Fruit fly (Drosophila melanogaster) whole organism, embryonic: ENCODE data around the gene Trmt6.

Experiments
- C15 ChIP-seq: fragments of 200-800 bp; sonication (Bioruptor generic); IDR thresholded peaks from 3 replicates; pipeline ENCODE4 v1.3.6; 2022; ENCODE audit warnings: missing biosample characterization, missing genetic modification characterization
- CG10959 ChIP-seq: fragments of 200-800 bp; sonication (Bioruptor generic); IDR thresholded peaks from 2 replicates; pipeline ENCODE4 v1.3.6; 2022; ENCODE audit warnings: missing biosample characterization, missing genetic modification characterization
- CG10979 ChIP-seq: fragments of 200-800 bp; sonication (Bioruptor generic); optimal IDR thresholded peaks from 2 replicates; lab custom pipeline; 2018; ENCODE audit warnings: missing biosample characterization, mild to moderate bottlenecking, missing genetic modification characterization, moderate library complexity
- CG13287 ChIP-seq: fragments of 200-800 bp; sonication (Bioruptor generic); IDR thresholded peaks from 2 replicates; pipeline ENCODE4 v1.3.6; 2022; ENCODE audit warnings: missing biosample characterization, missing genetic modification characterization; ENCODE audit not compliant: partially characterized antibody
- CG15073 ChIP-seq: fragments of 200-800 bp; sonication (Bioruptor generic); optimal IDR thresholded peaks from 2 replicates; lab custom pipeline; 2016; ENCODE audit warnings: missing biosample characterization, missing genetic modification characterization
- CG15514 ChIP-seq: fragments of 200-800 bp; sonication (Bioruptor generic); optimal IDR thresholded peaks from 3 replicates; lab custom pipeline; 2017; ENCODE audit warnings: missing biosample characterization, missing genetic modification characterization, mild to moderate bottlenecking, moderate library complexity, missing genetic modification reagents
- CG17328 ChIP-seq: fragments of 200-800 bp; sonication (Bioruptor generic); IDR thresholded peaks from 2 replicates; pipeline ENCODE4 v1.3.6; 2022; ENCODE audit warnings: missing biosample characterization, missing genetic modification characterization
- CG17802 ChIP-seq: fragments of 200-800 bp; sonication (Bioruptor generic); optimal IDR thresholded peaks from 2 replicates; lab custom pipeline; 2018; ENCODE audit warnings: missing biosample characterization, mild to moderate bottlenecking, missing genetic modification characterization, moderate library complexity
- CG18476 ChIP-seq: fragments of 200-800 bp; sonication (Bioruptor generic); optimal IDR thresholded peaks from 2 replicates; lab custom pipeline; 2016; ENCODE audit warnings: missing biosample characterization, mild to moderate bottlenecking, missing genetic modification characterization
- CG18599 ChIP-seq: fragments of 200-800 bp; sonication (Bioruptor generic); optimal IDR thresholded peaks from 3 replicates; lab custom pipeline; 2017; ENCODE audit warnings: missing biosample characterization, missing genetic modification characterization, mild to moderate bottlenecking, moderate library complexity, missing genetic modification reagents
- CG2129 ChIP-seq: fragments of 200-800 bp; sonication (Bioruptor generic); IDR thresholded peaks from 2 replicates; pipeline ENCODE4 v1.3.6; 2022; ENCODE audit warnings: missing biosample characterization, missing genetic modification characterization; ENCODE audit not compliant: partially characterized antibody
- CG2712 ChIP-seq: fragments of 200-800 bp; optimal IDR thresholded peaks from 3 replicates; lab custom pipeline; 2019; ENCODE audit warnings: missing biosample characterization, mild to moderate bottlenecking, missing genetic modification characterization, moderate library complexity
- CG30020 ChIP-seq: fragments of 200-800 bp; optimal IDR thresholded peaks from 2 replicates; lab custom pipeline; 2019; ENCODE audit warnings: missing biosample characterization, mild to moderate bottlenecking, missing genetic modification characterization, moderate library complexity
- CG7357 ChIP-seq: fragments of 200-800 bp; sonication (Bioruptor generic); IDR thresholded peaks from 3 replicates; pipeline ENCODE4 v1.3.6; 2022; ENCODE audit warnings: missing biosample characterization, missing genetic modification characterization
- CG7839 ChIP-seq: fragments of 200-800 bp; sonication (Bioruptor generic); optimal IDR thresholded peaks from 3 replicates; lab custom pipeline; 2018; ENCODE audit warnings: missing biosample characterization, mild to moderate bottlenecking, missing genetic modification characterization, moderate library complexity
- CG8388 ChIP-seq: fragments of 200-800 bp; sonication (Bioruptor generic); optimal IDR thresholded peaks from 2 replicates; lab custom pipeline; 2019; ENCODE audit warnings: missing biosample characterization, mild to moderate bottlenecking, missing genetic modification characterization, moderate library complexity
- CG8924 ChIP-seq: fragments of 200-800 bp; optimal IDR thresholded peaks from 3 replicates; lab custom pipeline; 2019; ENCODE audit warnings: missing biosample characterization, mild to moderate bottlenecking, missing genetic modification characterization, moderate library complexity
- CoRest ChIP-seq: fragments of 200-800 bp; sonication (Bioruptor generic); optimal IDR thresholded peaks from 3 replicates; lab custom pipeline; 2018; ENCODE audit warnings: missing biosample characterization, mild to moderate bottlenecking, missing genetic modification characterization, moderate library complexity
- D ChIP-seq, 2 experiments: fragments of 200-800 bp in 1 of 2; fragments of >200 bp in 1 of 2; sonication (Bioruptor generic) in 1 of 2; optimal IDR thresholded peaks; 2 replicates in 1 of 2; 3 replicates in 1 of 2; lab custom pipeline; 2017; ENCODE audit warnings: mild to moderate bottlenecking in 1 of 2, missing biosample characterization in 1 of 2, missing genetic modification characterization in 1 of 2, missing genetic modification reagents in 1 of 2
- Fer1 ChIP-seq: fragments of 200-800 bp; sonication (Bioruptor generic); optimal IDR thresholded peaks from 2 replicates; lab custom pipeline; 2017; ENCODE audit warnings: missing biosample characterization, mild to moderate bottlenecking, missing genetic modification characterization
- Fer2 ChIP-seq: fragments of 200-800 bp; sonication (Bioruptor generic); optimal IDR thresholded peaks from 2 replicates; lab custom pipeline; 2018; ENCODE audit warnings: missing biosample characterization, mild to moderate bottlenecking, missing genetic modification characterization, moderate library complexity
- H2.0 ChIP-seq: fragments of 200-800 bp; sonication (Bioruptor generic); IDR thresholded peaks from 2 replicates; pipeline ENCODE4 v1.3.6; 2022; ENCODE audit warnings: missing biosample characterization, missing genetic modification characterization
- HLH54F ChIP-seq: fragments of 200-800 bp; sonication (Bioruptor generic); optimal IDR thresholded peaks from 3 replicates; lab custom pipeline; 2016; ENCODE audit warnings: missing biosample characterization, missing genetic modification characterization
- Hey ChIP-seq: fragments of 200-800 bp; sonication (Bioruptor generic); optimal IDR thresholded peaks from 3 replicates; lab custom pipeline; 2018; ENCODE audit warnings: missing biosample characterization, mild to moderate bottlenecking, missing genetic modification characterization
- Hr51 ChIP-seq, 2 experiments: fragments of 200-800 bp; sonication (Bioruptor generic); optimal IDR thresholded peaks; 2 replicates in 1 of 2; 3 replicates in 1 of 2; lab custom pipeline; 2016 to 2018; ENCODE audit warnings: missing biosample characterization in 2 of 2, missing genetic modification characterization in 2 of 2, mild to moderate bottlenecking in 1 of 2, moderate library complexity in 1 of 2
- MESR4 ChIP-seq: fragments of 200-800 bp; sonication (Bioruptor generic); optimal IDR thresholded peaks from 2 replicates; lab custom pipeline; 2018; ENCODE audit warnings: missing biosample characterization, mild to moderate bottlenecking, missing genetic modification characterization, moderate library complexity
- Mes4 ChIP-seq: fragments of 200-800 bp; sonication (Bioruptor generic); optimal IDR thresholded peaks from 2 replicates; lab custom pipeline; 2016; ENCODE audit warnings: missing biosample characterization, missing genetic modification characterization
- Nf-YB ChIP-seq: fragments of 200-800 bp; sonication (Bioruptor generic); optimal IDR thresholded peaks from 3 replicates; lab custom pipeline; 2019; ENCODE audit warnings: missing biosample characterization, mild to moderate bottlenecking, missing genetic modification characterization, moderate library complexity
- Sox100B ChIP-seq: fragments of 200-800 bp; sonication (Bioruptor generic); optimal IDR thresholded peaks from 3 replicates; lab custom pipeline; 2018; ENCODE audit warnings: missing biosample characterization, mild to moderate bottlenecking, missing genetic modification characterization
- Sox102F ChIP-seq: fragments of 200-800 bp; sonication (Bioruptor generic); optimal IDR thresholded peaks from 2 replicates; lab custom pipeline; 2018; ENCODE audit warnings: missing biosample characterization, mild to moderate bottlenecking, missing genetic modification characterization, moderate library complexity
- Sry-δ ChIP-seq: fragments of 200-800 bp; sonication (Bioruptor generic); optimal IDR thresholded peaks from 2 replicates; lab custom pipeline; 2016; ENCODE audit warnings: missing biosample characterization, missing genetic modification characterization
- ash1 ChIP-seq: fragments of 200-800 bp; sonication (Bioruptor generic); optimal IDR thresholded peaks from 2 replicates; lab custom pipeline; 2018; ENCODE audit warnings: missing biosample characterization, mild to moderate bottlenecking, missing genetic modification characterization
- btn ChIP-seq: fragments of 200-800 bp; sonication (Bioruptor generic); optimal IDR thresholded peaks from 2 replicates; lab custom pipeline; 2016; ENCODE audit warnings: missing biosample characterization, missing genetic modification characterization
- cg ChIP-seq: fragments of 200-800 bp; sonication (Bioruptor generic); optimal IDR thresholded peaks from 3 replicates; lab custom pipeline; 2019; ENCODE audit warnings: missing biosample characterization, mild to moderate bottlenecking, missing genetic modification characterization, moderate library complexity
- jing ChIP-seq: fragments of 200-800 bp; sonication (Bioruptor generic); optimal IDR thresholded peaks from 2 replicates; lab custom pipeline; 2018; ENCODE audit warnings: missing biosample characterization, mild to moderate bottlenecking, missing genetic modification characterization
- kni ChIP-seq: fragments of 200-800 bp; sonication (Bioruptor generic); optimal IDR thresholded peaks from 3 replicates; lab custom pipeline; 2017; ENCODE audit warnings: mild to moderate bottlenecking, missing biosample characterization, missing genetic modification reagents, missing genetic modification characterization
- luna ChIP-seq: fragments of 200-800 bp; sonication (Bioruptor generic); optimal IDR thresholded peaks from 2 replicates; lab custom pipeline; 2016; ENCODE audit warnings: missing biosample characterization, missing genetic modification characterization
- nau ChIP-seq: fragments of 200-800 bp; sonication (Bioruptor generic); optimal IDR thresholded peaks from 3 replicates; lab custom pipeline; 2017; ENCODE audit warnings: missing biosample characterization, mild to moderate bottlenecking, missing genetic modification characterization, missing genetic modification reagents
- peb ChIP-seq: fragments of 200-800 bp; sonication (Bioruptor generic); IDR thresholded peaks from 2 replicates; pipeline ENCODE4 v1.3.6; 2022; ENCODE audit warnings: missing biosample characterization, missing genetic modification characterization
- pros ChIP-seq: fragments of 200-800 bp; sonication (Bioruptor generic); optimal IDR thresholded peaks from 3 replicates; lab custom pipeline; 2019; ENCODE audit warnings: missing biosample characterization, mild to moderate bottlenecking, missing genetic modification characterization, moderate library complexity
- row ChIP-seq: fragments of 200-800 bp; sonication (Bioruptor generic); IDR thresholded peaks from 3 replicates; pipeline ENCODE4 v1.3.6; 2022; ENCODE audit warnings: missing biosample characterization, missing genetic modification characterization
- sens ChIP-seq: fragments of 200-800 bp; sonication (Bioruptor generic); peaks from one replicate; lab custom pipeline; 2016; ENCODE audit warnings: missing biosample characterization, missing genetic modification characterization
- sim ChIP-seq: fragments of 200-800 bp; sonication (Bioruptor generic); IDR thresholded peaks from 2 replicates; pipeline ENCODE4 v1.3.6; 2022; ENCODE audit warnings: missing biosample characterization, missing genetic modification characterization
- so ChIP-seq: fragments of 200-800 bp; sonication (Bioruptor generic); IDR thresholded peaks from 3 replicates; pipeline ENCODE4 v1.3.6; 2022; ENCODE audit warnings: missing biosample characterization, missing genetic modification characterization
- sr ChIP-seq: fragments of 200-800 bp; sonication (Bioruptor generic); IDR thresholded peaks from 3 replicates; pipeline ENCODE4 v1.3.6; 2022; ENCODE audit warnings: missing biosample characterization, missing genetic modification characterization
- ssp ChIP-seq: fragments of 200-800 bp; sonication (Bioruptor generic); IDR thresholded peaks from 2 replicates; pipeline ENCODE4 v1.3.6; 2022; ENCODE audit warnings: missing biosample characterization, missing genetic modification characterization
- tap ChIP-seq: fragments of 200-800 bp; optimal IDR thresholded peaks from 3 replicates; lab custom pipeline; 2019; ENCODE audit warnings: missing biosample characterization, mild to moderate bottlenecking, missing genetic modification characterization, moderate library complexity
- unc-4 ChIP-seq: fragments of 200-800 bp; sonication (Bioruptor generic); IDR thresholded peaks from 2 replicates; pipeline ENCODE4 v1.3.6; 2022; ENCODE audit warnings: missing biosample characterization, missing genetic modification characterization; ENCODE audit not compliant: partially characterized antibody

The Trmt6 gene

DNA sequence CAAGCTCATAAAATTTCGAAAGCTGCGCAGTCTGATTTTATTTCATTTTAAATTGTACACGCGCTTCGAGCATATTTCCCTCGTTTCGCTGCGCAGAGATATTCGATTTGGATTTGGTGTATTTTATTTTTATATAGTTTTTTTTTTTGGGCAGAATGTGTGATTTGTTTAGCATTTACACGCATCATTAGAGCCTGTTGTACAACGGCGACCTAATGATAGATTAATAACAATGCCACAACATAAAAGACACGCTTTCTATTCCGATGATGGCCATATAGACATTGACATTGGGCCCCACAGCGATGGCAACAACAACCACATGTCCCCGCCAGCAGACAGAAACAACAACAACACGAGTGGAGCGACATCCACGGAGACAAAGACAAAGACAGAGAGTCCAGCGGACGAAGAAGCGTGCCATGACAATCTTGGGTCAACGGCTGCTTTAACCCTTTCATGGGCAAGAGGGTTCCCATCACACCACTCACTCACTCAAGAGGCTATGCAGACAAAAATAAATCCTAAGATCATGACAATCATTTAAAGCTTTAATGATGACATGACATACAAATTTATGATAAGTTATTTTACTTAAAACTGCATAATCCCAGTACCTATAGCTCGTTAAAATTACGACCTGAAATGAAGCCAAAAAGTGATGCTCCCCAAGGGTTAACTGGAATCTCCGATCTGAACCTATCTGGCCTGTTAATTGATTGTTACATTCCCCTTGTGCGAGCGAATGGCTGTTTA lies 8.9 kb downstream of the Trmt6 start (continued):
- TF ChIP-seq Sox102F (GFP tag; lab: Kevin White, UChicago) (peak; percentile 10), luna (GFP tag; lab: Kevin White, UChicago) (no peak), pros (peak; percentile 31), nau (no peak), CG10959 (peak; percentile 20; the same call in 1 of the 2 replicates), CG15514 (GFP tag; lab: Kevin White, UChicago) (no peak), so (0 out of 3 replicates have a peak, but pooled peaks have one; percentile 15), Hey (tag; lab: Kevin White, UChicago) (no peak), CG17802 (tag; lab: Kevin White, UChicago) (no peak), unc-4 (GFP tag; lab: Robert Waterston, UW) (no peak), CG18599 (GFP tag; lab: Kevin White, UChicago) (no peak), sr (GFP tag; lab: Robert Waterston, UW) (no peak), CG17328 (GFP tag; lab: Robert Waterston, UW) (no peak), tap (tag; lab: Kevin White, UChicago) (no peak), row (peak; percentile 78), ash1 (GFP tag; lab: Kevin White, UChicago) (no peak), CoRest (no peak), CG7357 (no peak), CG2712 (tag; lab: Kevin White, UChicago) (peak; percentile 9), Sox100B (GFP tag; lab: Kevin White, UChicago) (peak; percentile 18), Fer1 (GFP tag; lab: Kevin White, UChicago) (no peak), ssp (no peak), jing (GFP tag; lab: Kevin White, UChicago) (peak; percentile 1), D (optimal IDR thresholded peaks at IDR 0.05; lab: Kevin White, UChicago) (no peak), D (GFP tag; optimal IDR thresholded peaks at IDR 0.05; lab: Kevin White, UChicago) (peak; percentile 43), CG8388 (GFP tag; lab: Kevin White, UChicago) (peak; percentile 25), CG13287 (GFP tag; lab: Robert Waterston, UW) (no peak), CG18476 (GFP tag; lab: Kevin White, UChicago) (no peak), sim (GFP tag; lab: Robert Waterston, UW) (no peak), CG15073 (no peak), CG10979 (peak; percentile 25), peb (GFP tag; lab: Robert Waterston, UW) (0 out of 2 replicates have a peak, but pooled peaks have one; percentile 11), sens (GFP tag; lab: Kevin White, UChicago) (peak; percentile 69), CG30020 (tag; lab: Kevin White, UChicago) (no peak), Mes4 (GFP tag; lab: Kevin White, UChicago) (no peak), H2.0 (GFP tag; lab: Robert Waterston, UW) (no peak), Fer2 (tag; lab: Kevin White, UChicago) (no peak), kni (GFP tag; lab: Kevin White, UChicago) (peak; percentile 42), C15 (GFP tag; lab: Robert Waterston, UW) (no peak), btn (no peak), CG8924 (tag; lab: Kevin White, UChicago) (peak; percentile 6), cg (no peak), MESR4 (GFP tag; lab: Kevin White, UChicago) (no peak), Nf-YB (GFP tag; lab: Kevin White, UChicago) (no peak), CG2129 (GFP tag; lab: Robert Waterston, UW) (no peak), Sry-δ (GFP tag; lab: Kevin White, UChicago) (no peak), HLH54F (GFP tag; lab: Kevin White, UChicago) (no peak), CG7839 (tag; lab: Kevin White, UChicago) (peak; percentile 26), Hr51 (GFP tag; optimal IDR thresholded peaks at IDR 0.05; lab: Kevin White, UChicago) (peak in 1 of 2 experiments; percentile 11)
